Worm (Caenorhabditis elegans): ENCODE results near the gene fipr-21.

ce11 chrX:10318437-10318836 lies 14.1 kb downstream of the fipr-21 start:
- TF ChIP-seq T22C8.4 (GFP tag; IDR thresholded peaks at IDR 0.05): no peak
- no peak for TF ChIP-seq cog-1 (tag; optimal IDR thresholded peaks at IDR 0.05)
- TF ChIP-seq ztf-23 (GFP tag; IDR thresholded peaks at IDR 0.05): no peak
- no peak for TF ChIP-seq flt-1 (GFP tag; IDR thresholded peaks at IDR 0.05)
